Worm (Caenorhabditis elegans) whole organism, L1 larva: ENCODE measurements around the gene cut-4.

Source experiments
- C04F5.9 ChIP-seq: sonication (generic microtip); optimal IDR thresholded peaks from 2 replicates; lab custom pipeline; 2016; ENCODE audit warnings: missing genetic modification characterization, missing compliant biosample characterization
- alr-1 ChIP-seq: fragments of 200-800 bp; sonication (Bioruptor generic); optimal IDR thresholded peaks from 2 replicates; lab custom pipeline; 2018; ENCODE audit warnings: borderline replicate concordance, mild to moderate bottlenecking, missing genetic modification characterization, missing compliant biosample characterization
- aly-2 ChIP-seq: fragments of 150-350 bp; optimal IDR thresholded peaks from 2 replicates; lab custom pipeline; 2014; ENCODE audit warnings: missing biosample characterization, missing genetic modification characterization
- ceh-63 ChIP-seq: fragments of 200-800 bp; sonication (Bioruptor generic); optimal IDR thresholded peaks from 2 replicates; lab custom pipeline; 2018; ENCODE audit warnings: mild to moderate bottlenecking, missing genetic modification characterization, missing compliant biosample characterization
- ceh-90 ChIP-seq: sonication (generic microtip); optimal IDR thresholded peaks from 2 replicates; lab custom pipeline; 2016; ENCODE audit warnings: missing genetic modification characterization, missing compliant biosample characterization
- ces-1 ChIP-seq: fragments of 150-350 bp; optimal IDR thresholded peaks from 2 replicates; lab custom pipeline; 2014; ENCODE audit warnings: missing biosample characterization, missing genetic modification reagents, missing genetic modification characterization
- dpl-1 ChIP-seq, 3 experiments: fragments of 150-350 bp in 2 of 3; sonication (generic microtip) in 1 of 3; optimal IDR thresholded peaks; 2 replicates each; lab custom pipeline; 2014 to 2017; ENCODE audit warnings: missing biosample characterization in 3 of 3, missing genetic modification characterization in 3 of 3, missing genetic modification reagents in 3 of 3
- efl-1 ChIP-seq, 4 experiments: fragments of 150-350 bp; optimal IDR thresholded peaks in 3 of 4; peaks in 1 of 4; 1 replicate in 1 of 4; 2 replicates in 3 of 4; lab custom pipeline; 2014; ENCODE audit warnings: missing biosample characterization in 2 of 4, missing genetic modification characterization in 2 of 4, missing genetic modification reagents in 2 of 4
- efl-3 ChIP-seq: fragments of 200-800 bp; sonication (Bioruptor generic); optimal IDR thresholded peaks from 2 replicates; lab custom pipeline; 2018; ENCODE audit warnings: mild to moderate bottlenecking, missing genetic modification characterization, missing compliant biosample characterization
- egl-13 ChIP-seq: sonication (generic microtip); optimal IDR thresholded peaks from 2 replicates; lab custom pipeline; 2016; ENCODE audit warnings: missing genotype, missing genetic modification reagents, missing genetic modification characterization, missing compliant biosample characterization
- elt-2 ChIP-seq: sonication (generic microtip); optimal IDR thresholded peaks from 2 replicates; lab custom pipeline; 2016; ENCODE audit warnings: missing genetic modification characterization, mild to moderate bottlenecking, inconsistent platforms, missing compliant biosample characterization, missing genetic modification reagents
- elt-3 ChIP-seq, 6 experiments: fragments of 150-350 bp in 1 of 6; sonication (generic microtip); optimal IDR thresholded peaks; 2 replicates each; lab custom pipeline; 2017 to 2018; ENCODE audit warnings: missing biosample characterization in 6 of 6, missing genetic modification characterization in 6 of 6, inconsistent platforms in 1 of 6
- ets-5 ChIP-seq: fragments of 200-800 bp; sonication (Bioruptor generic); IDR thresholded peaks from 2 replicates; pipeline ENCODE4 v1.3.6; 2022; ENCODE audit warnings: missing genetic modification characterization, missing compliant biosample characterization
- fkh-10 ChIP-seq: sonication (generic microtip); optimal IDR thresholded peaks from 2 replicates; lab custom pipeline; 2017; ENCODE audit warnings: missing biosample characterization, missing genetic modification reagents, missing genetic modification characterization
- fkh-8 ChIP-seq: sonication (generic microtip); optimal IDR thresholded peaks from 2 replicates; lab custom pipeline; 2016; ENCODE audit warnings: mild to moderate bottlenecking, missing genetic modification characterization, missing compliant biosample characterization
- hlh-17 ChIP-seq: fragments of 200-800 bp; sonication (Bioruptor generic); optimal IDR thresholded peaks from 2 replicates; lab custom pipeline; 2018; ENCODE audit warnings: missing genetic modification characterization, mild to moderate bottlenecking, missing compliant biosample characterization, moderate library complexity, borderline replicate concordance
- isw-1 ChIP-seq: fragments of 200-800 bp; sonication (Bioruptor generic); IDR thresholded peaks from 2 replicates; pipeline ENCODE4 v1.3.6; 2022; ENCODE audit warnings: missing genetic modification characterization, missing compliant biosample characterization
- lin-14 ChIP-seq: fragments of 200-800 bp; sonication (Bioruptor generic); optimal IDR thresholded peaks from 2 replicates; lab custom pipeline; 2018; ENCODE audit warnings: mild to moderate bottlenecking, missing genetic modification characterization, moderate library complexity, missing compliant biosample characterization
- lin-35 ChIP-seq, 2 experiments: fragments of 150-350 bp; optimal IDR thresholded peaks; 2 replicates each; lab custom pipeline; 2014; ENCODE audit warnings: missing biosample characterization in 2 of 2, missing genetic modification characterization in 2 of 2, missing genetic modification reagents in 2 of 2
- lsy-2 ChIP-seq, 2 experiments: fragments of 150-350 bp; optimal IDR thresholded peaks; 2 replicates each; lab custom pipeline; 2014; ENCODE audit warnings: missing biosample characterization in 2 of 2, missing genetic modification characterization in 2 of 2
- mab-9 ChIP-seq: fragments of 200-800 bp; sonication (Bioruptor generic); IDR thresholded peaks from 2 replicates; pipeline ENCODE4 v1.3.6; 2022; ENCODE audit warnings: missing genetic modification reagents, missing genetic modification characterization, missing compliant biosample characterization
- mdl-1 ChIP-seq, 2 experiments: fragments of 150-350 bp; optimal IDR thresholded peaks; 2 replicates each; lab custom pipeline; 2014 to 2017; ENCODE audit warnings: missing biosample characterization in 2 of 2, missing genetic modification characterization in 2 of 2, inconsistent platforms in 1 of 2
- nhr-19 ChIP-seq: fragments of 200-800 bp; sonication (Bioruptor generic); conservative IDR thresholded peaks from 2 replicates; pipeline ENCODE4 v1.3.6; 2022; ENCODE audit warnings: missing genetic modification characterization, missing compliant biosample characterization
- nhr-20 ChIP-seq: sonication (generic microtip); optimal IDR thresholded peaks from 2 replicates; lab custom pipeline; 2016; ENCODE audit warnings: mild to moderate bottlenecking, missing genetic modification characterization, missing compliant biosample characterization
- nhr-71 ChIP-seq: sonication (generic microtip); optimal IDR thresholded peaks from 2 replicates; lab custom pipeline; 2016; ENCODE audit warnings: mild to moderate bottlenecking, missing genetic modification characterization, moderate library complexity, missing compliant biosample characterization
- nhr-84 ChIP-seq: sonication (generic microtip); optimal IDR thresholded peaks from 2 replicates; lab custom pipeline; 2017; ENCODE audit warnings: missing biosample characterization, missing genetic modification characterization
- nhr-90 ChIP-seq: sonication (generic microtip); optimal IDR thresholded peaks from 2 replicates; lab custom pipeline; 2016; ENCODE audit warnings: mild to moderate bottlenecking, missing genetic modification characterization, missing compliant biosample characterization; ENCODE audit not compliant: poor library complexity
- snpc-4 ChIP-seq: fragments of 150-350 bp; optimal IDR thresholded peaks from 2 replicates; lab custom pipeline; 2014; ENCODE audit warnings: missing biosample characterization, missing genetic modification characterization
- sox-4 ChIP-seq: sonication (generic microtip); optimal IDR thresholded peaks from 2 replicates; lab custom pipeline; 2016; ENCODE audit warnings: missing genetic modification characterization, missing compliant biosample characterization
- sptf-1 ChIP-seq: fragments of 150-350 bp; optimal IDR thresholded peaks from 2 replicates; lab custom pipeline; 2014; ENCODE audit warnings: missing biosample characterization, missing genetic modification characterization
- sup-37 ChIP-seq: fragments of 200-800 bp; sonication (Bioruptor generic); optimal IDR thresholded peaks from 2 replicates; lab custom pipeline; 2018; ENCODE audit warnings: mild to moderate bottlenecking, missing genetic modification characterization, missing compliant biosample characterization
- unc-30 ChIP-seq: sonication (generic microtip); optimal IDR thresholded peaks from 2 replicates; lab custom pipeline; 2017; ENCODE audit warnings: missing biosample characterization, missing genetic modification characterization
- unc-62 ChIP-seq: fragments of 150-350 bp; optimal IDR thresholded peaks from 2 replicates; lab custom pipeline; 2014; ENCODE audit warnings: missing biosample characterization, missing genetic modification reagents, missing genetic modification characterization
- unc-86 ChIP-seq: sonication (generic microtip); optimal IDR thresholded peaks from 2 replicates; lab custom pipeline; 2016; ENCODE audit warnings: missing genetic modification characterization, missing compliant biosample characterization
- ztf-11 ChIP-seq, 2 experiments: sonication (generic microtip); optimal IDR thresholded peaks; 2 replicates each; lab custom pipeline; 2016 to 2017; ENCODE audit warnings: missing genetic modification characterization in 2 of 2, missing biosample characterization in 1 of 2, missing compliant biosample characterization in 1 of 2

cut-4 gene

DNA sequence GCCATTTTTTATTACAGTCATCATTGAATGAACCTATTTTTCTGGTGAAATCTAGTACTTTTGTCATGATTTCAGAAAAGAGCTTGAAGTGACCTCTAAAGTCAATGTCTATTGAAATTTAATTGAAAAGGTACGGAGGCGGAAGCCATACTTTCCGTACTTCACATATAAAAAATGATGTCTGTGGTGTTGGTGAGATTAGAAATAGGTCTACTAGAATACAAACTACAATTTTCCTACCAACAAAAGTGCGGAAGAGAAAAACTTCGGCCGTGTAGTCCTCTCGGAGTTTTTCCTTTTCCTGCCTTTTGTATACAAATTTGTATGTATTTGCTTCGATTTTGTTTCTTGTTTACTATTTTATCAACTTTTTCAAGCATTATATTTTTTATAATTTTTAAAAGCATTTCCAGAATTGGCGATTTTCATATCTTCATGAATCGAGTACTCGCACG lies 40.6 kb upstream of the cut-4 start, which contains the start of gene T09F3.4 (continued):
- peak; percentile 74 for TF ChIP-seq C04F5.9 (tag; lab: Kevin White, UChicago)
- TF ChIP-seq sox-4 (tag; lab: Kevin White, UChicago): peak; percentile 84

DNA sequence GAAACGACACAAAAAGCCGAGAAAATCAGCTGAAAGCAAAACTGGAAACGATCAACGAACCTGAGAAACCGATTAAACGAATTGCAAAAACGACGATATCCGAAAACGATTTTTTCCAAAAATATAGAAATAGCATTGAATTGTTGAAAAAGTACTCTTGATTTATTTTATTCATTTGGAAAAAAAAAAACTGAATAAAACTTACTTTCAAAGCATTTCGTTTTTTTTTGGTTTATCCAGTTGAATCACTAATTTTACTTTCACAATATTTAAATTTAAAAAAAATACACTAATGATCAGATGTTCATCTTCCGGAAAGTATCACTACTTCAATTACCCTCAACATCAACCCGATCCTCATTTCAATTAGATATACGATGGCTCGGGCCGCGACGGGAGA lies 39.4 kb upstream of the cut-4 start, which contains the start of gene T09F3.5:
T09F3.5 (plus strand) TSS at position 301 of the 400 bp plus-strand sequence.
- TF ChIP-seq sup-37 (GFP tag; lab: Kevin White, UChicago) (no peak), efl-3 (GFP tag; lab: Kevin White, UChicago) (no peak), unc-30 (no peak), nhr-71 (tag; lab: Kevin White, UChicago) (no peak), ceh-63 (GFP tag; lab: Kevin White, UChicago) (no peak), ces-1 (GFP tag; lab: Kevin White, UChicago) (no peak), snpc-4 (tag; lab: Kevin White, UChicago) (no peak), nhr-19 (GFP tag; lab: Robert Waterston, UW) (no peak), mdl-1 (tag; optimal IDR thresholded peaks at IDR 0.05; lab: Kevin White, UChicago) (no peak), sptf-1 (tag; lab: Kevin White, UChicago) (no peak), efl-1 (optimal IDR thresholded peaks at IDR 0.05; lab: Kevin White, UChicago) (no peak), efl-1 (GFP tag; optimal IDR thresholded peaks at IDR 0.05 in 1 of 2; lab: Kevin White, UChicago) (no peak), ceh-90 (tag; lab: Kevin White, UChicago) (no peak), egl-13 (no peak), elt-3 (tag; optimal IDR thresholded peaks at IDR 0.05; lab: Kevin White, UChicago) (no peak), lin-14 (GFP tag; lab: Kevin White, UChicago) (no peak), nhr-84 (tag; lab: Kevin White, UChicago) (no peak)
- TF ChIP-seq, all 84 proteins: peak for 0

DNA sequence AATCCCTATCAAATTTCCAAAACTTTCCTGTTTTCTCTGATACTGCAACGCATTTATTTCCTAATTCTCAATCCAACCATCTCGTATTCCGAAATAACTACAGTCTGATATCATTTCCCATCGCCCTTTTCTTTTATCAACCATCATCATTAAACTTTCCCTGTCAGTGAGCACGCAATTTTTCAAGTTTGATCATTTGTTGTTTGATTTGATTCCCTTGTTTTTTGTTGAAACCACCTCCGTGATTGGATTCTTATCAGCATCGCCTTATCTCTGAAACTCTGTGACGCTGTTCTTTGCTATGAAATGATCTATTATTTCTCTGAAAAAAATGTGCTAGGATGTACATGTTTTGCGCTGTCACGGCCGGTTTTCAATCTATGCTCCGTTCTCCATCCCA lies 32.9 kb upstream of the cut-4 start:
- TF ChIP-seq lsy-2 (tag; optimal IDR thresholded peaks at IDR 0.05; lab: Kevin White, UChicago) (no peak), lin-35 (GFP tag; optimal IDR thresholded peaks at IDR 0.05; lab: Kevin White, UChicago) (peak in 1 of 2 experiments; percentile 5), ceh-63 (GFP tag; lab: Kevin White, UChicago) (no peak), fkh-10 (GFP tag; lab: Kevin White, UChicago) (no peak), ces-1 (GFP tag; lab: Kevin White, UChicago) (no peak), isw-1 (GFP tag; lab: Robert Waterston, UW) (no peak), ets-5 (GFP tag; lab: Robert Waterston, UW) (no peak), unc-86 (tag; lab: Kevin White, UChicago) (no peak), nhr-84 (tag; lab: Kevin White, UChicago) (no peak), fkh-8 (tag; lab: Kevin White, UChicago) (no peak), elt-2 (tag; lab: Kevin White, UChicago) (peak; percentile 88), unc-62 (GFP tag; lab: Kevin White, UChicago) (no peak), mab-9 (GFP tag; lab: Robert Waterston, UW) (no peak), alr-1 (no peak), efl-3 (GFP tag; lab: Kevin White, UChicago) (no peak), sox-4 (tag; lab: Kevin White, UChicago) (no peak), ztf-11 (tag; optimal IDR thresholded peaks at IDR 0.05; lab: Kevin White, UChicago) (no peak), nhr-90 (peak; percentile 5), nhr-20 (peak; percentile 33), aly-2 (tag; lab: Kevin White, UChicago) (no peak), dpl-1 (GFP tag; optimal IDR thresholded peaks at IDR 0.05; lab: Kevin White, UChicago) (no peak)

DNA sequence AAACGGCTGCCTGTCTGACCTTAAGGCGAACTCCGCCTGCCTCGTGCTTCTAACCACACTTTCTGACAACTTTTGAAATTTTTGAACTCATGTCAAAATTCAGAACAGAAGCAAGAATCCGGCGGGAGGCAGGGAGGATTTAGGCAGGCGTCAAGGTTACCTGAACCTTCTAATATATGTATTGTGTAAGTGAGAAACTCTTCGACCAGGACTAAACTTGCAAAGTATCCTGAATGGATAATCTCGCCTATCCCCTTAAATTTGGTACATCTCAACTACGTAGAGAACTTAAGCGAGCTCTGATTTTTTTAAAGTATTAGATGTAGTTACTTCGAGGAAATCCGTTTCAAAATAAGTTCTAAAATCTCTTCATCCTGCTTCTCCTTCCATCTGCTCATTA lies 24.9 kb upstream of the cut-4 start, which contains the start of gene E04D5.5:
E04D5.5 (plus strand) TSS at position 301 of the 400 bp plus-strand sequence.
- TF ChIP-seq hlh-17 (GFP tag; lab: Kevin White, UChicago): no peak
